Worm (Caenorhabditis elegans) whole organism, early embryonic: Measurements from ENCODE around the gene ZK6.6.

ENCODE experiments used
- B0310.2 ChIP-seq: sonication (generic microtip); optimal IDR thresholded peaks from 2 replicates; lab custom pipeline; 2016; ENCODE audit warnings: mild to moderate bottlenecking, missing genetic modification characterization, missing compliant biosample characterization
- aly-1 ChIP-seq: sonication (generic microtip); optimal IDR thresholded peaks from 2 replicates; lab custom pipeline; 2016; ENCODE audit warnings: missing genetic modification characterization, missing compliant biosample characterization
- ama-1 ChIP-seq: fragments of 150-350 bp; optimal IDR thresholded peaks from 2 replicates; lab custom pipeline; 2014
- ceh-13 ChIP-seq: fragments of 200-800 bp; sonication (Bioruptor generic); optimal IDR thresholded peaks from 2 replicates; lab custom pipeline; 2018; ENCODE audit warnings: mild to moderate bottlenecking, missing genetic modification characterization, missing compliant biosample characterization
- ets-7 ChIP-seq: sonication (generic microtip); optimal IDR thresholded peaks from 2 replicates; lab custom pipeline; 2016; ENCODE audit warnings: missing genotype, missing genetic modification characterization, missing compliant biosample characterization
- flt-1 ChIP-seq: fragments of 200-800 bp; sonication (Bioruptor generic); IDR thresholded peaks from 2 replicates; pipeline ENCODE4 v1.3.6; 2022; ENCODE audit warnings: missing genetic modification characterization, missing compliant biosample characterization
- hmbx-1 ChIP-seq: sonication (generic microtip); optimal IDR thresholded peaks from 2 replicates; lab custom pipeline; 2016; ENCODE audit warnings: mild to moderate bottlenecking, missing genetic modification characterization, missing compliant biosample characterization
- hmg-4 ChIP-seq: fragments of 200-800 bp; sonication (Bioruptor generic); optimal IDR thresholded peaks from 2 replicates; lab custom pipeline; 2018; ENCODE audit warnings: mild to moderate bottlenecking, missing genetic modification characterization, missing compliant biosample characterization
- scrt-1 ChIP-seq: fragments of 200-800 bp; sonication (Bioruptor generic); IDR thresholded peaks from 2 replicates; pipeline ENCODE4 v1.3.6; 2022; ENCODE audit warnings: missing genetic modification characterization, missing compliant biosample characterization
- sea-1 ChIP-seq: fragments of 200-800 bp; sonication (Bioruptor generic); conservative IDR thresholded peaks from 2 replicates; pipeline ENCODE4 v1.3.6; 2022; ENCODE audit warnings: missing genetic modification characterization, missing compliant biosample characterization
- tra-4 ChIP-seq: sonication (generic microtip); optimal IDR thresholded peaks from 2 replicates; lab custom pipeline; 2017; ENCODE audit warnings: missing genetic modification characterization, missing compliant biosample characterization

DNA sequence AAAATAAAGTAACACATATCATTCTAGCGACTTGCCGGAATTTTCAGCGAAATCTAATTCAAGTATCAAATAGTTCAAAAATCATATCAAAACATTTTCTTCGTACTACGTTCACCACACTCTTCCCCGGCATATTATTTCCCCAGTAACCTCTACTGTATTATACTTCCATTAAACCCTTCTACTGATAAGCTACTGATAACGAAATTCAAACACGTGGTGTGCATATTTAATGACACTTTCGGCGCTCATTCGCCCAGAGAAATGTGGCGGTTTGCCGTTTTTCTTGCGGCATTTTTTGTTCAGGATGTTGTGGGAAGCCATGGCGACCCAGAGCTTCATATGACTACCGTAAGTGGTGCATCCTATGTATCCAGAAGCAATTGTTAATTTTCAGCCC is 3.0 kb upstream of the ZK6.6 start, which contains the start of gene lipl-5:
- TF ChIP-seq sea-1 (GFP tag; lab: Robert Waterston, UW) = no peak
- no peak for TF ChIP-seq hmg-4
- TF ChIP-seq scrt-1 (GFP tag; lab: Robert Waterston, UW) = no peak
- TF ChIP-seq aly-1 (tag; lab: Kevin White, UChicago) = no peak
- TF ChIP-seq hmbx-1 (tag; lab: Kevin White, UChicago) = no peak
- TF ChIP-seq ama-1 = no peak
- TF ChIP-seq flt-1 (GFP tag; lab: Robert Waterston, UW) = no peak
- no peak for TF ChIP-seq B0310.2
- no peak for TF ChIP-seq ets-7 (tag; lab: Kevin White, UChicago)
- TF ChIP-seq ceh-13 (GFP tag; lab: Kevin White, UChicago) = no peak
- TF ChIP-seq tra-4 = no peak
